Worm (Caenorhabditis elegans) whole organism, late embryonic: ENCODE measurements around the gene R11D1.3.

Source experiments
- dve-1 ChIP-seq: sonication (generic microtip); optimal IDR thresholded peaks from 2 replicates; lab custom pipeline; 2017; ENCODE audit warnings: antibody characterized with exemption, mild to moderate bottlenecking, missing genetic modification characterization, missing compliant biosample characterization
- ets-4 ChIP-seq: sonication (generic microtip); optimal IDR thresholded peaks from 2 replicates; lab custom pipeline; 2016; ENCODE audit warnings: missing genetic modification characterization, missing compliant biosample characterization
- hlh-15 ChIP-seq: sonication (generic microtip); optimal IDR thresholded peaks from 2 replicates; lab custom pipeline; 2016; ENCODE audit warnings: missing genetic modification characterization, missing compliant biosample characterization
- madf-2 ChIP-seq: sonication (generic microtip); optimal IDR thresholded peaks from 2 replicates; lab custom pipeline; 2017; ENCODE audit warnings: missing genetic modification characterization, missing compliant biosample characterization
- nfya-1 ChIP-seq: sonication (generic microtip); optimal IDR thresholded peaks from 2 replicates; lab custom pipeline; 2017; ENCODE audit warnings: missing genetic modification characterization, mild to moderate bottlenecking, missing compliant biosample characterization, antibody characterized with exemption, moderate library complexity
- pag-3 ChIP-seq: sonication (generic microtip); optimal IDR thresholded peaks from 2 replicates; lab custom pipeline; 2016; ENCODE audit warnings: missing compliant biosample characterization, missing genetic modification characterization, borderline replicate concordance
- pat-9 ChIP-seq: fragments of 200-800 bp; sonication (Bioruptor generic); optimal IDR thresholded peaks from 2 replicates; lab custom pipeline; 2018; ENCODE audit warnings: mild to moderate bottlenecking, missing genetic modification characterization, moderate library complexity, missing compliant biosample characterization
- pax-1 ChIP-seq: fragments of 150-350 bp; optimal IDR thresholded peaks from 2 replicates; lab custom pipeline; 2014; ENCODE audit warnings: missing biosample characterization, missing genetic modification characterization
- pha-4 ChIP-seq: fragments of 150-350 bp; optimal IDR thresholded peaks from 2 replicates; lab custom pipeline; 2018; ENCODE audit warnings: missing biosample characterization, missing genetic modification reagents, missing genetic modification characterization
- zip-5 ChIP-seq: sonication (generic microtip); optimal IDR thresholded peaks from 2 replicates; lab custom pipeline; 2016; ENCODE audit warnings: missing genetic modification characterization, missing compliant biosample characterization

DNA sequence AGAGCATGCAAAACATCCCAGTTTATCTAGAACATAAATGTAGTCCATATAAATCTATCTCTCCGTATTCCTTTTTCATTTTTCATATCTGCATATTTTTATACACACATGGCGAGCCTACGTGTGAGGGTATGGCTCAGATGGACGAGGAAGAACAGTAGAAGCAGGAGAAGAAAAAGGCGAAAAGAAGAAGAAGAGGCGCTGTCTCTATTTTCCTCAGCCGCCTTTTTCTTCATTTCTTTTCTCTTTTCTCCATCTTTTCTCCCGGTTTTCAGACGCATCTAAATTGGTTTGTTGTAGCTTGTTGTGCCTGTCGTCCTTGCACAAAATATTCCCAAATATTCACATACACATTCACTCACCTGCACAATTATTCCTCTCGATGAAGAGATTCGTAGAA is 15.9 kb downstream of the R11D1.3 start, which contains the start of gene K10C8.4:
- no peak for TF ChIP-seq nfya-1 (tag; lab: Kevin White, UChicago)
- TF ChIP-seq ets-4 (tag; lab: Kevin White, UChicago), result no peak
- no peak for TF ChIP-seq madf-2 (tag; lab: Kevin White, UChicago)
- TF ChIP-seq pat-9 (tag; lab: Kevin White, UChicago), result no peak
- no peak for TF ChIP-seq hlh-15 (tag; lab: Kevin White, UChicago)
- TF ChIP-seq pax-1 (tag; lab: Kevin White, UChicago), result no peak
- no peak for TF ChIP-seq dve-1
- no peak for TF ChIP-seq pag-3 (tag; lab: Kevin White, UChicago)
- TF ChIP-seq zip-5, result no peak
- TF ChIP-seq pha-4 (tag; lab: Kevin White, UChicago), result no peak
